Worm (Caenorhabditis elegans): ENCODE data around the gene M18.6.

DNA sequence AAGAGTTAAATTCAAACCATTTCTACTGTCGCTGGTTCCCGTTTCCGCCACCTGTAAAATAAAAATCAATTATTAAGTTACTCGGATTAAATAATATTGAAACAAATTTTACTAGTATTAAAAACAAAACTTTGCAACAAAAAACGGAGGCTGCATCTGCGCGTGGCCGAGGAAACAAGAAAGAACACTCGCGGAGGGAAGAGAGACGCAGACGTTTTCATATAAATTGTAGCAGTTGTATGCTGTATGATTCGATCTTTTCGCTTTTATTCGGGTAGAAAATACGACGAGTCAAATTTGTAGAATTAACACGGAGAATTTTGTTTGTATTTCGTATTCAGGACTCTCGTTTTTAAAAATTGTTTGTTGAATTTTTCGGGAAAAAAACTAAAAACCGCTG lies 24.6 kb downstream of the M18.6 start, which contains the start of gene B0001.3:
- TF ChIP-seq unc-39 (tag; optimal IDR thresholded peaks at IDR 0.05) = no peak
- no peak for TF ChIP-seq nhr-2 (tag; optimal IDR thresholded peaks at IDR 0.05)
- no peak for TF ChIP-seq lin-32 (GFP tag; optimal IDR thresholded peaks at IDR 0.05)
- TF ChIP-seq nhr-28 (tag; optimal IDR thresholded peaks at IDR 0.05) = no peak
- TF ChIP-seq pha-4 (tag; optimal IDR thresholded peaks at IDR 0.05) = no peak
- no peak for TF ChIP-seq nhr-76 (tag; optimal IDR thresholded peaks at IDR 0.05)
- TF ChIP-seq unc-62 (GFP tag; optimal IDR thresholded peaks at IDR 0.05) = no peak
- TF ChIP-seq lsy-2 (tag; optimal IDR thresholded peaks at IDR 0.05) = no peak
